Worm (Caenorhabditis elegans): ENCODE results near the gene W02D7.5.

DNA sequence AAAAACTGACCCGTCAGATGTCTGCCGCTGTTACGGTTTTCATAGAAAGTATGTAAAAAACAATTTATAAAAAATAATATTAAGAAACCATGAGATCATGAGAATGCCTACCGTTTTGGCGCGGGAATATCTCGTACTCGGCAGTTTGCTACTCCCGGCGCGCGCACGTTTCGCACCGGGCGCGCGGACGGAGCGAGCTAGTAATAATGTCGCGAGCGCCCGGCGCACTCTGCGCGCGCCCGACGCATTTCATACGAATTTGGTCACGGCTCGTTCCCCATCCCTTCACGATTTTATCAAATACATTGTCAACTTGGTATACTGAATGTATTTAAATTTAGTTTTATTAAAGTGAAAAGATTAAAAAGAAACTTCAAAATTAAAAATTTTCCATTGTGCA, 26.9 kb upstream of the W02D7.5 start:
- TF ChIP-seq cog-1 (tag; optimal IDR thresholded peaks at IDR 0.05) = no peak
- no peak for TF ChIP-seq ztf-29 (GFP tag; IDR thresholded peaks at IDR 0.05)
